Fruit fly (Drosophila melanogaster) whole organism, embryonic: Measurements from ENCODE around the gene MtnF.
A peak's percentile ranks its signal among the peaks of the same experiment; 100 is the strongest.

Experiments
- Adf1 ChIP-seq: fragments of 200-800 bp; sonication (Bioruptor generic); IDR thresholded peaks from 2 replicates; pipeline ENCODE4 v1.3.6; 2022; ENCODE audit warnings: missing biosample characterization, missing genetic modification characterization
- Aef1 ChIP-seq: fragments of 200-800 bp; sonication (Bioruptor generic); IDR thresholded peaks from 3 replicates; pipeline ENCODE4 v1.3.6; 2022; ENCODE audit warnings: missing biosample characterization, missing genetic modification characterization
- Bgb ChIP-seq: fragments of 200-800 bp; sonication (Bioruptor generic); IDR thresholded peaks from 2 replicates; pipeline ENCODE4 v1.3.6; 2022; ENCODE audit warnings: missing biosample characterization, missing genetic modification characterization; ENCODE audit not compliant: partially characterized antibody
- CG10209 ChIP-seq: fragments of 200-800 bp; sonication (Bioruptor generic); optimal IDR thresholded peaks from 3 replicates; lab custom pipeline; 2017; ENCODE audit warnings: missing biosample characterization, mild to moderate bottlenecking, missing genetic modification characterization, missing genetic modification reagents
- CG10274 ChIP-seq: fragments of 200-800 bp; sonication (Bioruptor generic); optimal IDR thresholded peaks from 3 replicates; lab custom pipeline; 2017; ENCODE audit warnings: missing biosample characterization, mild to moderate bottlenecking, missing genetic modification characterization
- CG13424 ChIP-seq: fragments of 200-800 bp; sonication (Bioruptor generic); optimal IDR thresholded peaks from 2 replicates; lab custom pipeline; 2019; ENCODE audit warnings: missing biosample characterization, mild to moderate bottlenecking, missing genetic modification characterization, moderate library complexity
- CG14860 ChIP-seq: fragments of 200-800 bp; sonication (Bioruptor generic); IDR thresholded peaks from 3 replicates; pipeline ENCODE4 v1.3.6; 2022; ENCODE audit warnings: missing biosample characterization, missing genetic modification characterization; ENCODE audit not compliant: partially characterized antibody
- CG15696 ChIP-seq: fragments of 200-800 bp; sonication (Bioruptor generic); optimal IDR thresholded peaks from 2 replicates; lab custom pipeline; 2019; ENCODE audit warnings: missing biosample characterization, mild to moderate bottlenecking, missing genetic modification characterization, moderate library complexity
- CG2120 ChIP-seq: fragments of 200-800 bp; sonication (Bioruptor generic); optimal IDR thresholded peaks from 3 replicates; lab custom pipeline; 2016; ENCODE audit warnings: missing biosample characterization, missing genetic modification characterization
- CG30403 ChIP-seq: fragments of 200-800 bp; sonication (Bioruptor generic); optimal IDR thresholded peaks from 3 replicates; lab custom pipeline; 2016; ENCODE audit warnings: missing biosample characterization, missing genetic modification characterization
- CG3281 ChIP-seq: fragments of 200-800 bp; sonication (Bioruptor generic); optimal IDR thresholded peaks from 3 replicates; lab custom pipeline; 2017; ENCODE audit warnings: missing biosample characterization, mild to moderate bottlenecking, missing genetic modification characterization
- CG33557 ChIP-seq: fragments of 200-800 bp; sonication (Bioruptor generic); optimal IDR thresholded peaks from 2 replicates; lab custom pipeline; 2019; ENCODE audit warnings: missing biosample characterization, mild to moderate bottlenecking, missing genetic modification characterization, moderate library complexity
- CG43689 ChIP-seq: fragments of 200-800 bp; sonication (Bioruptor generic); IDR thresholded peaks from 2 replicates; pipeline ENCODE4 v1.3.6; 2022; ENCODE audit warnings: missing biosample characterization, missing genetic modification characterization
- CG4424 ChIP-seq: fragments of 200-800 bp; sonication (Bioruptor generic); optimal IDR thresholded peaks from 3 replicates; lab custom pipeline; 2016; ENCODE audit warnings: missing biosample characterization, missing genetic modification characterization
- CG4730 ChIP-seq: fragments of 200-800 bp; sonication (Bioruptor generic); IDR thresholded peaks from 2 replicates; pipeline ENCODE4 v1.3.6; 2022; ENCODE audit warnings: missing biosample characterization, missing genetic modification characterization
- CG6689 ChIP-seq: fragments of 200-800 bp; sonication (Bioruptor generic); IDR thresholded peaks from 2 replicates; pipeline ENCODE4 v1.3.6; 2022; ENCODE audit warnings: missing biosample characterization, missing genetic modification characterization
- CG6765 ChIP-seq: fragments of 200-800 bp; sonication (Bioruptor generic); optimal IDR thresholded peaks from 3 replicates; lab custom pipeline; 2017; ENCODE audit warnings: missing biosample characterization, mild to moderate bottlenecking, missing genetic modification characterization
- CG8359 ChIP-seq: fragments of 200-800 bp; sonication (Bioruptor generic); optimal IDR thresholded peaks from 2 replicates; lab custom pipeline; 2017; ENCODE audit warnings: missing biosample characterization, mild to moderate bottlenecking, missing genetic modification characterization, borderline replicate concordance
- CG8388 ChIP-seq: fragments of 200-800 bp; sonication (Bioruptor generic); optimal IDR thresholded peaks from 2 replicates; lab custom pipeline; 2019; ENCODE audit warnings: missing biosample characterization, mild to moderate bottlenecking, missing genetic modification characterization, moderate library complexity
- CG8924 ChIP-seq: fragments of 200-800 bp; optimal IDR thresholded peaks from 3 replicates; lab custom pipeline; 2019; ENCODE audit warnings: missing biosample characterization, mild to moderate bottlenecking, missing genetic modification characterization, moderate library complexity
- CG8944 ChIP-seq: fragments of 200-800 bp; sonication (Bioruptor generic); optimal IDR thresholded peaks from 3 replicates; lab custom pipeline; 2016; ENCODE audit warnings: missing biosample characterization, missing genetic modification characterization
- CoRest ChIP-seq: fragments of 200-800 bp; sonication (Bioruptor generic); optimal IDR thresholded peaks from 3 replicates; lab custom pipeline; 2018; ENCODE audit warnings: missing biosample characterization, mild to moderate bottlenecking, missing genetic modification characterization, moderate library complexity
- Dp ChIP-seq: fragments of 200-800 bp; sonication (Bioruptor generic); optimal IDR thresholded peaks from 2 replicates; lab custom pipeline; 2018; ENCODE audit warnings: missing biosample characterization, mild to moderate bottlenecking, missing genetic modification characterization, moderate library complexity
- Drgx ChIP-seq: fragments of 200-800 bp; sonication (Bioruptor generic); IDR thresholded peaks from 2 replicates; pipeline ENCODE4 v1.3.6; 2022; ENCODE audit warnings: missing biosample characterization, missing genetic modification characterization
- Fer1 ChIP-seq: fragments of 200-800 bp; sonication (Bioruptor generic); optimal IDR thresholded peaks from 2 replicates; lab custom pipeline; 2017; ENCODE audit warnings: missing biosample characterization, mild to moderate bottlenecking, missing genetic modification characterization
- Fer3 ChIP-seq: fragments of 200-800 bp; sonication (Bioruptor generic); optimal IDR thresholded peaks from 2 replicates; lab custom pipeline; 2018; ENCODE audit warnings: missing biosample characterization, mild to moderate bottlenecking, missing genetic modification characterization, moderate library complexity
- Meics ChIP-seq: fragments of 200-800 bp; sonication (Bioruptor generic); optimal IDR thresholded peaks from 2 replicates; lab custom pipeline; 2017; ENCODE audit warnings: missing biosample characterization, mild to moderate bottlenecking, missing genetic modification characterization
- Pdp1 ChIP-seq, 2 experiments: fragments of 200-800 bp; sonication (Bioruptor generic); optimal IDR thresholded peaks; 3 replicates each; lab custom pipeline; 2016; ENCODE audit warnings: missing biosample characterization in 2 of 2, missing genetic modification characterization in 2 of 2, mild to moderate bottlenecking in 1 of 2, moderate library complexity in 1 of 2
- Rfx ChIP-seq: fragments of 200-800 bp; sonication (Bioruptor generic); IDR thresholded peaks from 2 replicates; pipeline ENCODE4 v1.3.6; 2022; ENCODE audit warnings: missing biosample characterization, missing genetic modification characterization
- TFAM ChIP-seq: fragments of 200-800 bp; sonication (Bioruptor generic); optimal IDR thresholded peaks from 2 replicates; lab custom pipeline; 2017; ENCODE audit warnings: missing biosample characterization, missing genetic modification characterization, inconsistent platforms
- az2 ChIP-seq: fragments of 200-800 bp; sonication (Bioruptor generic); optimal IDR thresholded peaks from 3 replicates; lab custom pipeline; 2016; ENCODE audit warnings: missing biosample characterization, missing genetic modification characterization
- bsh ChIP-seq, 2 experiments: fragments of 200-800 bp; sonication (Bioruptor generic); optimal IDR thresholded peaks; 2 replicates each; lab custom pipeline; 2017 to 2018; ENCODE audit warnings: mild to moderate bottlenecking in 2 of 2, missing biosample characterization in 2 of 2, missing genetic modification characterization in 2 of 2, moderate library complexity in 1 of 2
- cg ChIP-seq: fragments of 200-800 bp; sonication (Bioruptor generic); optimal IDR thresholded peaks from 3 replicates; lab custom pipeline; 2019; ENCODE audit warnings: missing biosample characterization, mild to moderate bottlenecking, missing genetic modification characterization, moderate library complexity
- ci ChIP-seq: fragments of 200-800 bp; sonication (Bioruptor generic); IDR thresholded peaks from 3 replicates; pipeline ENCODE4 v1.3.6; 2022; ENCODE audit warnings: missing biosample characterization, missing genetic modification characterization
- dm ChIP-seq: fragments of 200-800 bp; sonication (Bioruptor generic); optimal IDR thresholded peaks from 3 replicates; lab custom pipeline; 2016; ENCODE audit warnings: missing biosample characterization, missing genetic modification characterization
- dpn ChIP-seq, 2 experiments: fragments of 200-800 bp; sonication (Bioruptor generic); optimal IDR thresholded peaks; 3 replicates each; lab custom pipeline; 2016; ENCODE audit warnings: missing biosample characterization in 2 of 2, missing genetic modification characterization in 2 of 2
- grau ChIP-seq: fragments of 200-800 bp; optimal IDR thresholded peaks from 3 replicates; lab custom pipeline; 2019; ENCODE audit warnings: missing biosample characterization, mild to moderate bottlenecking, missing genetic modification characterization, moderate library complexity
- gsb ChIP-seq: fragments of 200-800 bp; sonication (Bioruptor generic); IDR thresholded peaks from 2 replicates; pipeline ENCODE4 v1.3.6; 2022; ENCODE audit warnings: missing biosample characterization, missing genetic modification characterization
- maf-S ChIP-seq: fragments of 200-800 bp; sonication (Bioruptor generic); optimal IDR thresholded peaks from 2 replicates; lab custom pipeline; 2016; ENCODE audit warnings: missing biosample characterization, missing genetic modification characterization
- mam ChIP-seq: fragments of 200-800 bp; sonication (Bioruptor generic); optimal IDR thresholded peaks from 3 replicates; lab custom pipeline; 2016; ENCODE audit warnings: missing biosample characterization, missing genetic modification characterization
- nerfin-1 ChIP-seq: fragments of 200-800 bp; sonication (Bioruptor generic); optimal IDR thresholded peaks from 3 replicates; lab custom pipeline; 2019; ENCODE audit warnings: missing biosample characterization, mild to moderate bottlenecking, missing genetic modification characterization, moderate library complexity
- nmo ChIP-seq: fragments of 200-800 bp; sonication (Bioruptor generic); optimal IDR thresholded peaks from 2 replicates; lab custom pipeline; 2018; ENCODE audit warnings: missing biosample characterization, mild to moderate bottlenecking, missing genetic modification characterization, moderate library complexity
- phol ChIP-seq: fragments of 200-800 bp; sonication (Bioruptor generic); optimal IDR thresholded peaks from 3 replicates; lab custom pipeline; 2018; ENCODE audit warnings: missing biosample characterization, mild to moderate bottlenecking, missing genetic modification characterization, moderate library complexity
- row ChIP-seq: fragments of 200-800 bp; sonication (Bioruptor generic); IDR thresholded peaks from 3 replicates; pipeline ENCODE4 v1.3.6; 2022; ENCODE audit warnings: missing biosample characterization, missing genetic modification characterization
- sd ChIP-seq: fragments of 200-800 bp; sonication (Bioruptor generic); optimal IDR thresholded peaks from 3 replicates; lab custom pipeline; 2018; ENCODE audit warnings: missing biosample characterization, mild to moderate bottlenecking, missing genetic modification characterization, moderate library complexity
- sens ChIP-seq: fragments of 200-800 bp; sonication (Bioruptor generic); peaks from one replicate; lab custom pipeline; 2016; ENCODE audit warnings: missing biosample characterization, missing genetic modification characterization
- tin ChIP-seq: fragments of 200-800 bp; sonication (Bioruptor generic); optimal IDR thresholded peaks from 3 replicates; lab custom pipeline; 2016; ENCODE audit warnings: missing biosample characterization, missing genetic modification characterization

MtnF gene

DNA sequence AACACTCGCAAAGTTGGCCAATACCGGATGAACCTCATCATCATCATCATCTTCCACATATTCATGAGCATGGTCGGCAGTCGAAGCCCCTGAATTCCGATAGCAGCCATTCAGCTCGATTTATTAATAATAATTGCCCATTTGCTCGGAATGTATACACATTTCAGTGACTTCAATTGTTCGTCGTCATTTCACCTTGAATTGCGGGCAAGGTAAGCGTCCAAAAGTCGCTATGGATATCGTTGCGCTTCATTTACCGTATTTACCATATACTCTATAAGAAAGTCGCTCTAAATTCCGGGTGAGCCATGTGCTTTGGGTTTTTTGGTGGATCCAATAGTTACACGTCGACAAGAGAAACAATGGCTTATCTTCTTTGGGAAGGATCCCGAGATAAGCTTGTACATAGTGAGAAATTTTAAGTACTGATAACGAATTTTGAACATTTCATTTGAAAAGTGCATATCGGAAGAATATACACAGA lies 8.9 kb downstream of the MtnF start (continued):
- no peak for TF ChIP-seq ci
- TF ChIP-seq Drgx (GFP tag; lab: Robert Waterston, UW) = peak; percentile 43; the same call in 1 of the 2 replicates
- peak; percentile 22 for TF ChIP-seq Meics (GFP tag; lab: Kevin White, UChicago)
- peak; percentile 29; the same call in 1 of the 2 replicates for TF ChIP-seq CG4730 (GFP tag; lab: Robert Waterston, UW)
- TF ChIP-seq tin (GFP tag; lab: Kevin White, UChicago) = peak; percentile 15
- TF ChIP-seq Aef1 = peak; percentile 26; the same call in 1 of the 3 replicates
- TF ChIP-seq az2 = peak; percentile 7
- TF ChIP-seq phol = peak; percentile 29
- no peak for TF ChIP-seq Bgb (GFP tag; lab: Robert Waterston, UW)
- TF ChIP-seq CG15696 (tag; lab: Kevin White, UChicago) = peak; percentile 2
- no peak for TF ChIP-seq CG8944
- TF ChIP-seq sd (tag; lab: Kevin White, UChicago) = peak; percentile 87
- TF ChIP-seq Rfx (GFP tag; lab: Robert Waterston, UW) = peak; percentile 17; the same call in 1 of the 2 replicates
- peak; percentile 24 for TF ChIP-seq CG8924
- TF ChIP-seq sens (GFP tag; lab: Kevin White, UChicago) = peak; percentile 82
- TF ChIP-seq Pdp1 (GFP tag; optimal IDR thresholded peaks at IDR 0.05; lab: Kevin White, UChicago) = peak in 1 of 2 experiments; percentile 32
- peak; percentile 33 for TF ChIP-seq Fer3 (tag; lab: Kevin White, UChicago)
- peak; percentile 25 for TF ChIP-seq nmo
- peak; percentile 37 for TF ChIP-seq CG4424
- peak in 1 of 2 experiments; percentile 28 for TF ChIP-seq bsh (GFP tag; optimal IDR thresholded peaks at IDR 0.05; lab: Kevin White, UChicago)
- peak; percentile 40 for TF ChIP-seq CG8388
- peak; percentile 53 for TF ChIP-seq cg (GFP tag; lab: Kevin White, UChicago)
- TF ChIP-seq CoRest = no peak
- peak; percentile 54 for TF ChIP-seq CG13424 (tag; lab: Kevin White, UChicago)
- no peak for TF ChIP-seq Dp (GFP tag; lab: Kevin White, UChicago)
- no peak for TF ChIP-seq CG8359
- peak; percentile 30; the same call in 1 of the 2 replicates for TF ChIP-seq CG43689 (GFP tag; lab: Robert Waterston, UW)
- TF ChIP-seq Fer1 (GFP tag; lab: Kevin White, UChicago) = peak; percentile 26
- TF ChIP-seq CG33557 (GFP tag; lab: Kevin White, UChicago) = no peak
- TF ChIP-seq mam (GFP tag; lab: Kevin White, UChicago) = peak; percentile 23
- no peak for TF ChIP-seq Adf1 (GFP tag; lab: Robert Waterston, UW)
- TF ChIP-seq dm = peak; percentile 29
- TF ChIP-seq CG3281 (GFP tag; lab: Kevin White, UChicago) = peak; percentile 42
- 0 out of 2 replicates have a peak, but pooled peaks have one; percentile 49 for TF ChIP-seq gsb
- peak; percentile 43 for TF ChIP-seq grau (tag; lab: Kevin White, UChicago)
- TF ChIP-seq dpn (GFP tag; optimal IDR thresholded peaks at IDR 0.05; lab: Kevin White, UChicago) = peak in 1 of 2 experiments; percentile 39
- TF ChIP-seq TFAM = no peak
- TF ChIP-seq row (GFP tag; lab: Robert Waterston, UW) = peak; percentile 64
- TF ChIP-seq nerfin-1 (tag; lab: Kevin White, UChicago) = peak; percentile 19
- peak; percentile 88 for TF ChIP-seq CG10274 (GFP tag; lab: Kevin White, UChicago)
- no peak for TF ChIP-seq CG14860 (GFP tag; lab: Robert Waterston, UW)
- peak; percentile 30; the same call in 1 of the 2 replicates for TF ChIP-seq CG6689 (GFP tag; lab: Robert Waterston, UW)
- peak; percentile 18 for TF ChIP-seq CG10209 (GFP tag; lab: Kevin White, UChicago)
- peak; percentile 39 for TF ChIP-seq CG2120 (GFP tag; lab: Kevin White, UChicago)
- peak; percentile 53 for TF ChIP-seq maf-S (GFP tag; lab: Kevin White, UChicago)
- peak; percentile 34 for TF ChIP-seq CG30403 (GFP tag; lab: Kevin White, UChicago)
- peak; percentile 32 for TF ChIP-seq CG6765
